Worm (Caenorhabditis elegans): ENCODE results near the gene uggt-1.

DNA sequence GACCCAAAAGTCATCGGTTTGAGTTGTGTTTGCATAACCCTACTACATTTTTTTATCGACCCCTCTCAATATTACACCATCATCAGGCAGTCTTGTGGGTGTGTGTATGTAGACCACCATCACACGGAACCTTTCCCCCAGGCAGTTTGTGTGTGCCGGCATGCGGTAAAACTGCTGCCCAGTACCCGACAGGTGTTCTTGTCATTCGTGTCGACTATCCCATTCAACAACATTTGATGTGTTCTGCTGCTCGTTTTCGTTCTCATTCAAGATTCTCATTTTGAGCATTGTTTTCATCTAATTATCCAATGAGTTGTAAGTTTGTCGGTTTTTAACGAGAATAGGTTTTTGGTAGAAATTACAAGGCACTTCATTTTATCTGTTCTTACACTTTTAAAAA, 21.8 kb upstream of the uggt-1 start:
- no peak for TF ChIP-seq cebp-1 (GFP tag; IDR thresholded peaks at IDR 0.05)
- no peak for TF ChIP-seq cebp-1 (tag; optimal IDR thresholded peaks at IDR 0.05)
- TF ChIP-seq attf-3 (GFP tag; conservative IDR thresholded peaks at IDR 0.05), result no peak
- no peak for TF ChIP-seq rcor-1 (GFP tag; IDR thresholded peaks at IDR 0.05)
- TF ChIP-seq ama-1 (optimal IDR thresholded peaks at IDR 0.05), result no peak
- no peak for TF ChIP-seq ama-1 (GFP tag; optimal IDR thresholded peaks at IDR 0.05)
- TF ChIP-seq Y95B8A.8 (GFP tag; IDR thresholded peaks at IDR 0.05), result no peak
- TF ChIP-seq tbx-9 (tag; optimal IDR thresholded peaks at IDR 0.05; ENCODE audit: borderline replicate concordance), result no peak
- no peak for TF ChIP-seq B0336.3 (GFP tag; IDR thresholded peaks at IDR 0.05)

Data from whole organism, young adult.